Worm (Caenorhabditis elegans) whole organism, L1 larva: ENCODE measurements around the gene Y102A11A.2.
A peak's percentile ranks its signal among the peaks of the same experiment; 100 is the strongest.

Source experiments
- aha-1 ChIP-seq: fragments of 150-350 bp; optimal IDR thresholded peaks from 2 replicates; lab custom pipeline; 2014; ENCODE audit warnings: missing biosample characterization, missing genetic modification characterization
- alr-1 ChIP-seq: fragments of 200-800 bp; sonication (Bioruptor generic); optimal IDR thresholded peaks from 2 replicates; lab custom pipeline; 2018; ENCODE audit warnings: borderline replicate concordance, mild to moderate bottlenecking, missing genetic modification characterization, missing compliant biosample characterization
- ama-1 ChIP-seq: fragments of 150-350 bp; optimal IDR thresholded peaks from 2 replicates; lab custom pipeline; 2014
- blmp-1 ChIP-seq: fragments of 150-350 bp; optimal IDR thresholded peaks from 2 replicates; lab custom pipeline; 2014; ENCODE audit warnings: missing biosample characterization, missing genetic modification characterization
- ceh-63 ChIP-seq: fragments of 200-800 bp; sonication (Bioruptor generic); optimal IDR thresholded peaks from 2 replicates; lab custom pipeline; 2018; ENCODE audit warnings: mild to moderate bottlenecking, missing genetic modification characterization, missing compliant biosample characterization
- ceh-8 ChIP-seq: fragments of 200-800 bp; sonication (Bioruptor generic); optimal IDR thresholded peaks from 2 replicates; lab custom pipeline; 2018; ENCODE audit warnings: mild to moderate bottlenecking, missing genetic modification characterization, moderate library complexity, missing compliant biosample characterization
- ceh-90 ChIP-seq: sonication (generic microtip); optimal IDR thresholded peaks from 2 replicates; lab custom pipeline; 2016; ENCODE audit warnings: missing genetic modification characterization, missing compliant biosample characterization
- dsc-1 ChIP-seq: sonication (generic microtip); optimal IDR thresholded peaks from 2 replicates; lab custom pipeline; 2016; ENCODE audit warnings: mild to moderate bottlenecking, missing genetic modification characterization, missing compliant biosample characterization
- efl-1 ChIP-seq, 4 experiments: fragments of 150-350 bp; optimal IDR thresholded peaks in 3 of 4; peaks in 1 of 4; 1 replicate in 1 of 4; 2 replicates in 3 of 4; lab custom pipeline; 2014; ENCODE audit warnings: missing biosample characterization in 2 of 4, missing genetic modification characterization in 2 of 4, missing genetic modification reagents in 2 of 4
- egl-13 ChIP-seq: sonication (generic microtip); optimal IDR thresholded peaks from 2 replicates; lab custom pipeline; 2016; ENCODE audit warnings: missing genotype, missing genetic modification reagents, missing genetic modification characterization, missing compliant biosample characterization
- egl-27 ChIP-seq, 2 experiments: fragments of 150-350 bp in 1 of 2; sonication (generic microtip); optimal IDR thresholded peaks; 3 replicates each; lab custom pipeline; 2017 to 2018; ENCODE audit warnings: missing biosample characterization in 2 of 2, missing genetic modification characterization in 2 of 2, missing genetic modification reagents in 2 of 2
- elt-2 ChIP-seq: sonication (generic microtip); optimal IDR thresholded peaks from 2 replicates; lab custom pipeline; 2016; ENCODE audit warnings: missing genetic modification characterization, mild to moderate bottlenecking, inconsistent platforms, missing compliant biosample characterization, missing genetic modification reagents
- elt-3 ChIP-seq, 6 experiments: fragments of 150-350 bp in 1 of 6; sonication (generic microtip); optimal IDR thresholded peaks; 2 replicates each; lab custom pipeline; 2017 to 2018; ENCODE audit warnings: missing biosample characterization in 6 of 6, missing genetic modification characterization in 6 of 6, inconsistent platforms in 1 of 6
- fkh-8 ChIP-seq: sonication (generic microtip); optimal IDR thresholded peaks from 2 replicates; lab custom pipeline; 2016; ENCODE audit warnings: mild to moderate bottlenecking, missing genetic modification characterization, missing compliant biosample characterization
- hlh-17 ChIP-seq: fragments of 200-800 bp; sonication (Bioruptor generic); optimal IDR thresholded peaks from 2 replicates; lab custom pipeline; 2018; ENCODE audit warnings: missing genetic modification characterization, mild to moderate bottlenecking, missing compliant biosample characterization, moderate library complexity, borderline replicate concordance
- irx-1 ChIP-seq: sonication (generic microtip); optimal IDR thresholded peaks from 2 replicates; lab custom pipeline; 2016; ENCODE audit warnings: missing genetic modification characterization, missing compliant biosample characterization
- jun-1 ChIP-seq: fragments of 150-350 bp; optimal IDR thresholded peaks from 2 replicates; lab custom pipeline; 2014; ENCODE audit warnings: missing biosample characterization, missing genetic modification reagents, missing genetic modification characterization
- lir-3 ChIP-seq: sonication (generic microtip); optimal IDR thresholded peaks from 2 replicates; lab custom pipeline; 2016; ENCODE audit warnings: mild to moderate bottlenecking, missing genetic modification characterization, moderate library complexity, missing compliant biosample characterization; ENCODE audit not compliant: poor library complexity
- nhr-11 ChIP-seq: fragments of 150-350 bp; optimal IDR thresholded peaks from 2 replicates; lab custom pipeline; 2014; ENCODE audit warnings: missing biosample characterization, missing genetic modification characterization
- nhr-19 ChIP-seq: fragments of 200-800 bp; sonication (Bioruptor generic); conservative IDR thresholded peaks from 2 replicates; pipeline ENCODE4 v1.3.6; 2022; ENCODE audit warnings: missing genetic modification characterization, missing compliant biosample characterization
- nhr-237 ChIP-seq: fragments of 150-350 bp; optimal IDR thresholded peaks from 2 replicates; lab custom pipeline; 2014; ENCODE audit warnings: missing biosample characterization, missing genetic modification characterization
- nhr-28 ChIP-seq: fragments of 150-350 bp; optimal IDR thresholded peaks from 2 replicates; lab custom pipeline; 2014; ENCODE audit warnings: missing biosample characterization, missing genetic modification characterization
- nhr-47 ChIP-seq: sonication (generic microtip); optimal IDR thresholded peaks from 2 replicates; lab custom pipeline; 2016; ENCODE audit warnings: mild to moderate bottlenecking, missing genetic modification characterization, moderate library complexity, missing compliant biosample characterization
- nhr-77 ChIP-seq: fragments of 150-350 bp; optimal IDR thresholded peaks from 2 replicates; lab custom pipeline; 2014; ENCODE audit warnings: missing biosample characterization, missing genetic modification characterization
- nhr-84 ChIP-seq: sonication (generic microtip); optimal IDR thresholded peaks from 2 replicates; lab custom pipeline; 2017; ENCODE audit warnings: missing biosample characterization, missing genetic modification characterization
- nhr-90 ChIP-seq: sonication (generic microtip); optimal IDR thresholded peaks from 2 replicates; lab custom pipeline; 2016; ENCODE audit warnings: mild to moderate bottlenecking, missing genetic modification characterization, missing compliant biosample characterization; ENCODE audit not compliant: poor library complexity
- pax-3 ChIP-seq: fragments of 200-800 bp; sonication (Bioruptor generic); optimal IDR thresholded peaks from 2 replicates; lab custom pipeline; 2018; ENCODE audit warnings: mild to moderate bottlenecking, missing genetic modification characterization, moderate library complexity, missing compliant biosample characterization
- pqm-1 ChIP-seq: sonication (generic microtip); optimal IDR thresholded peaks from 3 replicates; lab custom pipeline; 2017; ENCODE audit warnings: missing biosample characterization, missing genetic modification characterization
- skn-1 ChIP-seq: fragments of 150-350 bp; optimal IDR thresholded peaks from 2 replicates; lab custom pipeline; 2014; ENCODE audit warnings: missing biosample characterization, missing genetic modification characterization
- snpc-4 ChIP-seq: fragments of 150-350 bp; optimal IDR thresholded peaks from 2 replicates; lab custom pipeline; 2014; ENCODE audit warnings: missing biosample characterization, missing genetic modification characterization
- unc-30 ChIP-seq: sonication (generic microtip); optimal IDR thresholded peaks from 2 replicates; lab custom pipeline; 2017; ENCODE audit warnings: missing biosample characterization, missing genetic modification characterization
- unc-86 ChIP-seq: sonication (generic microtip); optimal IDR thresholded peaks from 2 replicates; lab custom pipeline; 2016; ENCODE audit warnings: missing genetic modification characterization, missing compliant biosample characterization
- zag-1 ChIP-seq: fragments of 150-350 bp; optimal IDR thresholded peaks from 2 replicates; lab custom pipeline; 2014; ENCODE audit warnings: missing biosample characterization, missing genetic modification characterization
- zip-4 ChIP-seq: fragments of 200-800 bp; sonication (Bioruptor generic); optimal IDR thresholded peaks from 2 replicates; lab custom pipeline; 2018; ENCODE audit warnings: mild to moderate bottlenecking, missing genetic modification characterization, moderate library complexity, missing compliant biosample characterization
- ztf-11 ChIP-seq, 2 experiments: sonication (generic microtip); optimal IDR thresholded peaks; 2 replicates each; lab custom pipeline; 2016 to 2017; ENCODE audit warnings: missing genetic modification characterization in 2 of 2, missing biosample characterization in 1 of 2, missing compliant biosample characterization in 1 of 2

The Y102A11A.2 gene

ce11 chrX:1990434-1990833 is 36.0 kb upstream of the Y102A11A.2 start, which contains the start of gene Y40A1A.2:
Gene Y40A1A.2 (plus strand): TSS chrX:1990734.
- TF ChIP-seq dsc-1 (tag; lab: Kevin White, UChicago) (no peak), nhr-11 (no peak)

- TF ChIP-seq unc-86 (tag; lab: Kevin White, UChicago) (no peak), jun-1 (tag; lab: Kevin White, UChicago) (no peak), pqm-1 (tag; lab: Kevin White, UChicago) (no peak), blmp-1 (tag; lab: Kevin White, UChicago) (no peak), nhr-77 (tag; lab: Kevin White, UChicago) (no peak), ceh-8 (GFP tag; lab: Kevin White, UChicago) (no peak), zip-4 (GFP tag; lab: Kevin White, UChicago) (no peak), ceh-90 (no peak)
These were observed 28.5 kb upstream of the Y102A11A.2 start, which contains the start of gene Y40A1A.3 for ce11 chrX:1997934-1998333. Gene Y40A1A.3 (minus strand): TSS chrX:1998034.

ce11 chrX:1998825-1999224 is 27.6 kb upstream of the Y102A11A.2 start:
- TF ChIP-seq ceh-90, result no peak
- no peak for TF ChIP-seq nhr-47 (tag; lab: Kevin White, UChicago)
- TF ChIP-seq blmp-1 (tag; lab: Kevin White, UChicago), result no peak
- TF ChIP-seq alr-1 (tag; lab: Kevin White, UChicago), result no peak
- TF ChIP-seq zag-1, result no peak
- TF ChIP-seq irx-1 (tag; lab: Kevin White, UChicago), result no peak
- TF ChIP-seq nhr-77 (tag; lab: Kevin White, UChicago), result no peak
- no peak for TF ChIP-seq elt-2
- TF ChIP-seq efl-1 (optimal IDR thresholded peaks at IDR 0.05; lab: Kevin White, UChicago), result no peak
- no peak for TF ChIP-seq efl-1 (GFP tag; optimal IDR thresholded peaks at IDR 0.05 in 1 of 2; lab: Kevin White, UChicago)
- TF ChIP-seq nhr-19 (GFP tag; lab: Robert Waterston, UW), result no peak
- no peak for TF ChIP-seq nhr-28 (tag; lab: Kevin White, UChicago)
- no peak for TF ChIP-seq hlh-17 (GFP tag; lab: Kevin White, UChicago)

DNA sequence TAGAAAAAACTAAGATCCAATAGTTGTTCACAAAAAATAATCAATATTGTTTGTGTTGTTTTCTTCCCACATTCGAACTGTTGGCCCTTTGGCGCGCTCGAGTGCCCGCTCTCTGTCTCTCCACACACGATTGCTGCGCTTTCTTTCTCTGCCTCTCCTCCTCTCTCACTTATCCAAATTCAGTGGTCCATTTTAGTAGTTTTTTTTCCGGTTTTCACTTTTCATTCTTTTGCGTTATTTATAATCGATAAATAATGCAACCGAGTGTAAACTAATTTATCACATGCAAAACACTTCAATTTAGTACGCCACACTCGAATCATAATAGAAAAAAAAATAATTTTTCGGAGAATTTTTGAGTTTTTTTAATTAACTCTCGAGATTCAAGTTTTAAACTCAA is 25.9 kb upstream of the Y102A11A.2 start:
- TF ChIP-seq jun-1 (tag; lab: Kevin White, UChicago) (no peak), zag-1 (no peak), unc-30 (tag; lab: Kevin White, UChicago) (no peak), aha-1 (tag; lab: Kevin White, UChicago) (no peak), nhr-90 (tag; lab: Kevin White, UChicago) (no peak), nhr-237 (no peak), egl-13 (tag; lab: Kevin White, UChicago) (no peak), pax-3 (no peak), elt-3 (tag; optimal IDR thresholded peaks at IDR 0.05; lab: Kevin White, UChicago) (no peak), ceh-63 (GFP tag; lab: Kevin White, UChicago) (no peak), elt-2 (no peak), ztf-11 (tag; optimal IDR thresholded peaks at IDR 0.05; lab: Kevin White, UChicago) (no peak), nhr-84 (tag; lab: Kevin White, UChicago) (no peak), blmp-1 (tag; lab: Kevin White, UChicago) (no peak), egl-27 (tag; optimal IDR thresholded peaks at IDR 0.05; lab: Kevin White, UChicago) (no peak)

DNA sequence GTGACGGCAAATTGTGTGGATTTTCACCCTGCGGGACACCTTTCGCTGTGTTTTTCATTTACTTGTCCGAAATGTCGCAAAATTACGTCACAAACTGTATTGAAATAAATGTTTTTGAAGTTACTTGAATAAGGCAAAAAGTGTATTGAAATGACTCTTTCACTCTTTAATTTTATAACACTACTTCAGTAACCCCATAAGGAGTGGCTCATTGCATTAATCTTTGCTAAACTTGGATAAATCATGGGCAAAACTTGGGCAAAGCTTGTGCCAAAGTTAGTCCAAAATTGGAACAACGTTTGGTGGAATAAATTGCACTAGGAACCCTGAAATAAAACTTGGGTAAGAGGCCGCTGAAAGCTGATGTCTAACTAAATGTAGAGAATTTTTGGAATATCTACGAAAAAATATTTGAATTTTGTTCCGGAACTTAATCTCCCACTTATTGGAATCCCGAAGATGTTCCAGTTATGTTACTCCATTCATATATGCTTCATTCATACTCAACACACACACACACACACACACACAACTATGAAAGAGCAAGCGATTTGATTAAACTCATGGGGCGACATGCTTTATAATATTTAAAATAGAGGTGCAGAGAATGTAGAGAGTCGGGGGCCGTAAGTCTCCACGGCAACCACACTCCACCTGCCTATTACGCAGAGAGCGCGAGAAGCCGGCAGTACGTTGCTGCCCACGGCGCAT is 13.8 kb upstream of the Y102A11A.2 start, which contains the start of gene Y102A11A.9:
TSS of gene Y102A11A.9 (plus strand) at position 661 of the 711 bp plus-strand sequence.
- TF ChIP-seq fkh-8 (tag; lab: Kevin White, UChicago) (peak; percentile 63), ceh-8 (GFP tag; lab: Kevin White, UChicago) (no peak), skn-1 (tag; lab: Kevin White, UChicago) (peak; percentile 25), snpc-4 (no peak), lir-3 (no peak), efl-1 (optimal IDR thresholded peaks at IDR 0.05; lab: Kevin White, UChicago) (no peak), efl-1 (GFP tag; optimal IDR thresholded peaks at IDR 0.05 in 1 of 2; lab: Kevin White, UChicago) (peak in 1 of 2 experiments; percentile 90), ama-1 (lab: Kevin White, UChicago) (no peak)
